Fruit fly (Drosophila melanogaster) whole organism, embryonic: ENCODE results near the gene Atg6.

Source experiments
- Awh ChIP-seq: fragments of 200-800 bp; sonication (Bioruptor generic); IDR thresholded peaks from 2 replicates; pipeline ENCODE4, ENCODE4 v1.3.6; 2022; ENCODE audit warnings: missing biosample characterization, missing genetic modification characterization
- CG1024 ChIP-seq: fragments of 200-800 bp; sonication (Bioruptor generic); IDR thresholded peaks from 2 replicates; pipeline ENCODE4 v1.3.6; 2022; ENCODE audit warnings: missing biosample characterization, missing genetic modification characterization
- CG11247 ChIP-seq: fragments of 200-800 bp; sonication (Bioruptor generic); IDR thresholded peaks from 2 replicates; pipeline ENCODE4 v1.3.6; 2022; ENCODE audit warnings: missing biosample characterization, missing genetic modification characterization
- CG11398 ChIP-seq: fragments of 200-800 bp; sonication (Bioruptor generic); optimal IDR thresholded peaks from 2 replicates; lab custom pipeline; 2016; ENCODE audit warnings: missing biosample characterization, missing genetic modification characterization
- CG11696 ChIP-seq: fragments of 200-800 bp; sonication (Bioruptor generic); IDR thresholded peaks from 2 replicates; pipeline ENCODE4 v1.3.6; 2022; ENCODE audit warnings: missing biosample characterization, missing genetic modification characterization
- CG11723 ChIP-seq: fragments of 200-800 bp; sonication (Bioruptor generic); optimal IDR thresholded peaks from 2 replicates; lab custom pipeline; 2017; ENCODE audit warnings: missing biosample characterization, mild to moderate bottlenecking, missing genetic modification characterization
- CG12155 ChIP-seq: fragments of 200-800 bp; sonication (Bioruptor generic); optimal IDR thresholded peaks from 3 replicates; lab custom pipeline; 2016; ENCODE audit warnings: missing biosample characterization, missing genetic modification characterization
- CG12299 ChIP-seq: fragments of 200-800 bp; sonication (Bioruptor generic); optimal IDR thresholded peaks from 2 replicates; lab custom pipeline; 2018; ENCODE audit warnings: missing biosample characterization, mild to moderate bottlenecking, missing genetic modification characterization
- CG12769 ChIP-seq: fragments of 200-800 bp; sonication (Bioruptor generic); optimal IDR thresholded peaks from 2 replicates; lab custom pipeline; 2019; ENCODE audit warnings: missing biosample characterization, mild to moderate bottlenecking, missing genetic modification characterization, moderate library complexity
- CG12942 ChIP-seq: fragments of 200-800 bp; sonication (Bioruptor generic); optimal IDR thresholded peaks from 3 replicates; lab custom pipeline; 2016; ENCODE audit warnings: missing biosample characterization, missing genetic modification characterization
- CG14965 ChIP-seq: fragments of 200-800 bp; sonication (Bioruptor generic); optimal IDR thresholded peaks from 2 replicates; lab custom pipeline; 2016; ENCODE audit warnings: missing biosample characterization, missing genetic modification characterization, borderline replicate concordance
- CG16813 ChIP-seq: fragments of 200-800 bp; sonication (Bioruptor generic); IDR thresholded peaks from 3 replicates; pipeline ENCODE4 v1.3.6; 2022; ENCODE audit warnings: missing biosample characterization, missing genetic modification characterization; ENCODE audit not compliant: partially characterized antibody
- CG17328 ChIP-seq: fragments of 200-800 bp; sonication (Bioruptor generic); IDR thresholded peaks from 2 replicates; pipeline ENCODE4 v1.3.6; 2022; ENCODE audit warnings: missing biosample characterization, missing genetic modification characterization
- CG17802 ChIP-seq: fragments of 200-800 bp; sonication (Bioruptor generic); optimal IDR thresholded peaks from 2 replicates; lab custom pipeline; 2018; ENCODE audit warnings: missing biosample characterization, mild to moderate bottlenecking, missing genetic modification characterization, moderate library complexity
- CG31224 ChIP-seq: fragments of 200-800 bp; sonication (Bioruptor generic); IDR thresholded peaks from 2 replicates; pipeline ENCODE4 v1.3.6; 2022; ENCODE audit warnings: missing biosample characterization, missing genetic modification characterization
- CG31365 ChIP-seq: fragments of 200-800 bp; sonication (Bioruptor generic); optimal IDR thresholded peaks from 2 replicates; lab custom pipeline; 2018; ENCODE audit warnings: missing biosample characterization, mild to moderate bottlenecking, missing genetic modification characterization
- CG32767 ChIP-seq: fragments of 200-800 bp; sonication (Bioruptor generic); IDR thresholded peaks from 2 replicates; pipeline ENCODE4 v1.3.6; 2022; ENCODE audit warnings: missing biosample characterization, missing genetic modification characterization
- CG3847 ChIP-seq: fragments of 200-800 bp; sonication (Bioruptor generic); IDR thresholded peaks from 2 replicates; pipeline ENCODE4 v1.3.6; 2022; ENCODE audit warnings: missing biosample characterization, missing genetic modification characterization
- CG6175 ChIP-seq: fragments of 200-800 bp; sonication (Bioruptor generic); IDR thresholded peaks from 3 replicates; pipeline ENCODE4 v1.3.6; 2022; ENCODE audit warnings: missing biosample characterization, missing genetic modification characterization
- CG6654 ChIP-seq: fragments of 200-800 bp; sonication (Bioruptor generic); optimal IDR thresholded peaks from 2 replicates; lab custom pipeline; 2017; ENCODE audit warnings: missing biosample characterization, mild to moderate bottlenecking, missing genetic modification characterization
- CG7786 ChIP-seq: fragments of 200-800 bp; sonication (Bioruptor generic); optimal IDR thresholded peaks from 2 replicates; lab custom pipeline; 2016; ENCODE audit warnings: missing biosample characterization, missing genetic modification characterization
- CG7839 ChIP-seq: fragments of 200-800 bp; sonication (Bioruptor generic); optimal IDR thresholded peaks from 3 replicates; lab custom pipeline; 2018; ENCODE audit warnings: missing biosample characterization, mild to moderate bottlenecking, missing genetic modification characterization, moderate library complexity
- CTCF ChIP-seq: fragments of 200-800 bp; sonication (Bioruptor generic); optimal IDR thresholded peaks from 2 replicates; lab custom pipeline; 2017; ENCODE audit warnings: missing biosample characterization, mild to moderate bottlenecking, missing genetic modification characterization, moderate library complexity
- ERR ChIP-seq: fragments of 200-800 bp; sonication (Bioruptor generic); optimal IDR thresholded peaks from 2 replicates; lab custom pipeline; 2016; ENCODE audit warnings: missing biosample characterization, missing genetic modification characterization
- Elba2 ChIP-seq: fragments of 200-800 bp; sonication (Bioruptor generic); optimal IDR thresholded peaks from 3 replicates; lab custom pipeline; 2016; ENCODE audit warnings: missing biosample characterization, missing genetic modification characterization
- HHEX ChIP-seq: fragments of 200-800 bp; sonication (Bioruptor generic); optimal IDR thresholded peaks from 3 replicates; lab custom pipeline; 2017; ENCODE audit warnings: missing biosample characterization, mild to moderate bottlenecking, missing genetic modification characterization, missing genetic modification reagents
- HmgD ChIP-seq: fragments of 200-800 bp; sonication (Bioruptor generic); optimal IDR thresholded peaks from 3 replicates; lab custom pipeline; 2016; ENCODE audit warnings: missing biosample characterization, missing genetic modification characterization
- Kr ChIP-seq: fragments of 200-800 bp; sonication (Bioruptor generic); optimal IDR thresholded peaks from 2 replicates; lab custom pipeline; 2017; ENCODE audit warnings: missing biosample characterization, mild to moderate bottlenecking, missing genetic modification characterization
- MBD-R2 ChIP-seq: fragments of 200-800 bp; sonication (Bioruptor generic); IDR thresholded peaks from 2 replicates; pipeline ENCODE4 v1.3.6; 2022; ENCODE audit warnings: missing biosample characterization, missing genetic modification characterization
- Oaz ChIP-seq: fragments of 200-800 bp; sonication (Bioruptor generic); IDR thresholded peaks from 2 replicates; pipeline ENCODE4 v1.3.6; 2022; ENCODE audit warnings: missing biosample characterization, missing genetic modification characterization
- Scr ChIP-seq: fragments of 200-800 bp; sonication (Bioruptor generic); IDR thresholded peaks from 2 replicates; pipeline ENCODE4 v1.3.6; 2022; ENCODE audit warnings: missing biosample characterization, missing genetic modification characterization; ENCODE audit not compliant: partially characterized antibody
- Sox102F ChIP-seq: fragments of 200-800 bp; sonication (Bioruptor generic); optimal IDR thresholded peaks from 2 replicates; lab custom pipeline; 2018; ENCODE audit warnings: missing biosample characterization, mild to moderate bottlenecking, missing genetic modification characterization, moderate library complexity
- bsh ChIP-seq, 2 experiments: fragments of 200-800 bp; sonication (Bioruptor generic); optimal IDR thresholded peaks; 2 replicates each; lab custom pipeline; 2017 to 2018; ENCODE audit warnings: mild to moderate bottlenecking in 2 of 2, missing biosample characterization in 2 of 2, missing genetic modification characterization in 2 of 2, moderate library complexity in 1 of 2
- da ChIP-seq: fragments of 200-800 bp; sonication (Bioruptor generic); optimal IDR thresholded peaks from 2 replicates; lab custom pipeline; 2016; ENCODE audit warnings: missing biosample characterization, missing genetic modification characterization
- fd96Cb ChIP-seq: fragments of 200-800 bp; sonication (Bioruptor generic); optimal IDR thresholded peaks from 2 replicates; lab custom pipeline; 2018; ENCODE audit warnings: missing biosample characterization, mild to moderate bottlenecking, missing genetic modification characterization, moderate library complexity
- h ChIP-seq: fragments of >200 bp; optimal IDR thresholded peaks from 2 replicates; lab custom pipeline; 2017
- ham ChIP-seq: fragments of 200-800 bp; sonication (Bioruptor generic); IDR thresholded peaks from 2 replicates; pipeline ENCODE4 v1.3.6; 2022; ENCODE audit warnings: missing biosample characterization, missing genetic modification characterization
- kni ChIP-seq: fragments of 200-800 bp; sonication (Bioruptor generic); optimal IDR thresholded peaks from 3 replicates; lab custom pipeline; 2017; ENCODE audit warnings: mild to moderate bottlenecking, missing biosample characterization, missing genetic modification reagents, missing genetic modification characterization
- knrl ChIP-seq: fragments of 200-800 bp; sonication (Bioruptor generic); IDR thresholded peaks from 3 replicates; pipeline ENCODE4 v1.3.6; 2022; ENCODE audit warnings: missing biosample characterization, missing genetic modification characterization; ENCODE audit not compliant: partially characterized antibody
- nerfin-1 ChIP-seq: fragments of 200-800 bp; sonication (Bioruptor generic); optimal IDR thresholded peaks from 3 replicates; lab custom pipeline; 2019; ENCODE audit warnings: missing biosample characterization, mild to moderate bottlenecking, missing genetic modification characterization, moderate library complexity
- nerfin-2 ChIP-seq: fragments of 200-800 bp; sonication (Bioruptor generic); IDR thresholded peaks from 2 replicates; pipeline ENCODE4 v1.3.6; 2022; ENCODE audit warnings: missing biosample characterization, missing genetic modification characterization; ENCODE audit not compliant: partially characterized antibody
- pho ChIP-seq: fragments of 200-800 bp; sonication (Bioruptor generic); optimal IDR thresholded peaks from 2 replicates; lab custom pipeline; 2016; ENCODE audit warnings: missing biosample characterization, missing genetic modification characterization
- ro ChIP-seq: fragments of 200-800 bp; sonication (Bioruptor generic); IDR thresholded peaks from 2 replicates; pipeline ENCODE4 v1.3.6; 2022; ENCODE audit warnings: missing biosample characterization, missing genetic modification characterization
- sens-2 ChIP-seq: fragments of 200-800 bp; sonication (Bioruptor generic); IDR thresholded peaks from 2 replicates; pipeline ENCODE4 v1.3.6; 2022; ENCODE audit warnings: missing biosample characterization, missing genetic modification characterization
- ssp ChIP-seq: fragments of 200-800 bp; sonication (Bioruptor generic); IDR thresholded peaks from 2 replicates; pipeline ENCODE4 v1.3.6; 2022; ENCODE audit warnings: missing biosample characterization, missing genetic modification characterization
- tgo ChIP-seq: fragments of 200-800 bp; sonication (Bioruptor generic); IDR thresholded peaks from 3 replicates; pipeline ENCODE4 v1.3.6; 2022; ENCODE audit warnings: missing biosample characterization, missing genetic modification characterization
- tna ChIP-seq: fragments of 200-800 bp; sonication (Bioruptor generic); IDR thresholded peaks from 2 replicates; pipeline ENCODE4 v1.3.6; 2022; ENCODE audit warnings: missing biosample characterization, missing genetic modification characterization; ENCODE audit not compliant: partially characterized antibody
- unpg ChIP-seq: fragments of 200-800 bp; sonication (Bioruptor generic); optimal IDR thresholded peaks from 3 replicates; lab custom pipeline; 2018; ENCODE audit warnings: missing biosample characterization, mild to moderate bottlenecking, missing genetic modification characterization, moderate library complexity
- vnd ChIP-seq: fragments of 200-800 bp; sonication (Bioruptor generic); IDR thresholded peaks from 3 replicates; pipeline ENCODE4 v1.3.6; 2022; ENCODE audit warnings: missing biosample characterization, missing genetic modification characterization; ENCODE audit not compliant: partially characterized antibody
- zen2 ChIP-seq: fragments of 200-800 bp; sonication (Bioruptor generic); IDR thresholded peaks from 3 replicates; pipeline ENCODE4 v1.3.6; 2022; ENCODE audit warnings: missing biosample characterization, missing genetic modification characterization; ENCODE audit not compliant: partially characterized antibody

The Atg6 gene

dm6 chr3R:24010637-24011214 is 39.9 kb downstream of the Atg6 start (continued):
- TF ChIP-seq CG14965 (GFP tag; lab: Kevin White, UChicago), result no peak
- peak; percentile 18 for TF ChIP-seq CG12299 (tag; lab: Kevin White, UChicago)
- TF ChIP-seq CG6654 (GFP tag; lab: Kevin White, UChicago), result no peak
- no peak for TF ChIP-seq nerfin-2 (GFP tag; lab: Robert Waterston, UW)
- TF ChIP-seq sens-2 (GFP tag; lab: Robert Waterston, UW), result no peak
- peak; percentile 36 for TF ChIP-seq CG12942
- no peak for TF ChIP-seq zen2 (GFP tag; lab: Robert Waterston, UW)
- TF ChIP-seq ham (GFP tag; lab: Robert Waterston, UW), result no peak
- TF ChIP-seq CG11696 (GFP tag; lab: Robert Waterston, UW), result 0 out of 2 replicates have a peak, but pooled peaks have one; percentile 24
- TF ChIP-seq Elba2 (GFP tag; lab: Kevin White, UChicago), result no peak
- TF ChIP-seq CG32767 (GFP tag; lab: Robert Waterston, UW), result peak; percentile 76
- TF ChIP-seq MBD-R2 (GFP tag; lab: Robert Waterston, UW), result peak; percentile 32; the same call in 1 of the 2 replicates
- peak; percentile 3 for TF ChIP-seq CG11723 (GFP tag; lab: Kevin White, UChicago)
- TF ChIP-seq fd96Cb, result peak; percentile 26
- TF ChIP-seq tgo (GFP tag; lab: Robert Waterston, UW), result peak; percentile 75
- TF ChIP-seq unpg (GFP tag; lab: Kevin White, UChicago), result peak; percentile 69
- peak; percentile 55 for TF ChIP-seq HHEX (GFP tag; lab: Kevin White, UChicago)
- TF ChIP-seq CG31224 (GFP tag; lab: Robert Waterston, UW), result peak; percentile 51; the same call in 1 of the 2 replicates
- TF ChIP-seq pho (GFP tag; lab: Kevin White, UChicago), result no peak
- no peak for TF ChIP-seq CG31365 (tag; lab: Kevin White, UChicago)
- TF ChIP-seq CG12769 (tag; lab: Kevin White, UChicago), result peak; percentile 72
- no peak for TF ChIP-seq kni (GFP tag; lab: Kevin White, UChicago)
- TF ChIP-seq CG3847 (GFP tag; lab: Robert Waterston, UW), result peak; percentile 72
- TF ChIP-seq CG17802, result no peak
- TF ChIP-seq CTCF (GFP tag; lab: Kevin White, UChicago), result no peak
- peak; percentile 26 for TF ChIP-seq nerfin-1 (tag; lab: Kevin White, UChicago)
- peak; percentile 15 for TF ChIP-seq CG7786 (GFP tag; lab: Kevin White, UChicago)
- no peak for TF ChIP-seq tna (GFP tag; lab: Robert Waterston, UW)
- TF ChIP-seq HmgD, result no peak
- no peak for TF ChIP-seq CG1024 (GFP tag; lab: Robert Waterston, UW)
- no peak for TF ChIP-seq h (lab: Kevin White, UChicago)
- TF ChIP-seq da (GFP tag; lab: Kevin White, UChicago), result no peak
- TF ChIP-seq CG11247, result peak; percentile 50; the same call in 1 of the 2 replicates
- no peak for TF ChIP-seq knrl (GFP tag; lab: Robert Waterston, UW)
- TF ChIP-seq CG16813, result no peak
- TF ChIP-seq Awh (GFP tag; lab: Robert Waterston, UW), result peak; percentile 51; the same call in 1 of the 2 replicates
- no peak; the same call in 2 of the 3 replicates for TF ChIP-seq CG6175 (GFP tag; lab: Robert Waterston, UW)
- peak; percentile 73 for TF ChIP-seq Sox102F (GFP tag; lab: Kevin White, UChicago)
- TF ChIP-seq CG12155, result peak; percentile 27
- TF ChIP-seq vnd, result no peak
- TF ChIP-seq CG11398 (GFP tag; lab: Kevin White, UChicago), result no peak
- peak; percentile 72 for TF ChIP-seq CG7839 (tag; lab: Kevin White, UChicago)
- peak; percentile 53; the same call in 1 of the 2 replicates for TF ChIP-seq Oaz (GFP tag; lab: Robert Waterston, UW)
- TF ChIP-seq CG17328 (GFP tag; lab: Robert Waterston, UW), result 0 out of 2 replicates have a peak, but pooled peaks have one; percentile 30
- no peak for TF ChIP-seq ro (GFP tag; lab: Robert Waterston, UW)
- peak; percentile 44; the same call in 1 of the 2 replicates for TF ChIP-seq ssp (GFP tag; lab: Robert Waterston, UW)
- no peak for TF ChIP-seq Kr (GFP tag; lab: Kevin White, UChicago)
- no peak for TF ChIP-seq Scr (GFP tag; lab: Robert Waterston, UW)
- TF ChIP-seq bsh (GFP tag; optimal IDR thresholded peaks at IDR 0.05; lab: Kevin White, UChicago), result peak in 1 of 2 experiments; percentile 63
- TF ChIP-seq ERR, result no peak
